Fruit fly (Drosophila melanogaster) whole organism, prepupa: ENCODE results near the gene Vm32E.

Source experiments
- Blimp-1 ChIP-seq: fragments of 200-800 bp; sonication (Bioruptor generic); optimal IDR thresholded peaks from 3 replicates; lab custom pipeline; 2017; ENCODE audit warnings: missing biosample characterization, missing genetic modification characterization, mild to moderate bottlenecking, moderate library complexity, missing genetic modification reagents
- CG11762 ChIP-seq: fragments of 200-800 bp; sonication (Bioruptor generic); optimal IDR thresholded peaks from 3 replicates; lab custom pipeline; 2016; ENCODE audit warnings: missing biosample characterization, missing genetic modification characterization; ENCODE audit not compliant: insufficient read depth
- CG1621 ChIP-seq: fragments of 200-800 bp; sonication (Bioruptor generic); optimal IDR thresholded peaks from 3 replicates; lab custom pipeline; 2018; ENCODE audit warnings: missing biosample characterization, mild to moderate bottlenecking, missing genetic modification characterization
- CG16779 ChIP-seq: fragments of 200-800 bp; sonication (Bioruptor generic); optimal IDR thresholded peaks from 3 replicates; lab custom pipeline; 2017; ENCODE audit warnings: missing biosample characterization, mild to moderate bottlenecking, missing genetic modification characterization
- CG6854 ChIP-seq: fragments of 200-800 bp; sonication (Bioruptor generic); optimal IDR thresholded peaks from 2 replicates; lab custom pipeline; 2017; ENCODE audit warnings: missing biosample characterization, mild to moderate bottlenecking, missing genetic modification characterization
- CG8319 ChIP-seq: fragments of 200-800 bp; sonication (Bioruptor generic); optimal IDR thresholded peaks from 3 replicates; lab custom pipeline; 2016; ENCODE audit warnings: missing biosample characterization, missing genetic modification characterization
- OdsH ChIP-seq: fragments of 200-800 bp; sonication (Bioruptor generic); optimal IDR thresholded peaks from 3 replicates; lab custom pipeline; 2016; ENCODE audit warnings: missing biosample characterization, missing genetic modification characterization
- Sox14 ChIP-seq: fragments of 200-800 bp; sonication (Bioruptor generic); optimal IDR thresholded peaks from 3 replicates; lab custom pipeline; 2016; ENCODE audit warnings: missing biosample characterization, missing genetic modification characterization
- lz ChIP-seq: fragments of 200-800 bp; sonication (Bioruptor generic); optimal IDR thresholded peaks from 3 replicates; lab custom pipeline; 2016; ENCODE audit warnings: missing biosample characterization, missing genetic modification characterization
- pdm3 ChIP-seq: fragments of 200-800 bp; sonication (Bioruptor generic); optimal IDR thresholded peaks from 3 replicates; lab custom pipeline; 2016; ENCODE audit warnings: missing biosample characterization, missing genetic modification characterization
- topi ChIP-seq: fragments of 200-800 bp; sonication (Bioruptor generic); optimal IDR thresholded peaks from 3 replicates; lab custom pipeline; 2016; ENCODE audit warnings: missing biosample characterization, missing genetic modification characterization

DNA sequence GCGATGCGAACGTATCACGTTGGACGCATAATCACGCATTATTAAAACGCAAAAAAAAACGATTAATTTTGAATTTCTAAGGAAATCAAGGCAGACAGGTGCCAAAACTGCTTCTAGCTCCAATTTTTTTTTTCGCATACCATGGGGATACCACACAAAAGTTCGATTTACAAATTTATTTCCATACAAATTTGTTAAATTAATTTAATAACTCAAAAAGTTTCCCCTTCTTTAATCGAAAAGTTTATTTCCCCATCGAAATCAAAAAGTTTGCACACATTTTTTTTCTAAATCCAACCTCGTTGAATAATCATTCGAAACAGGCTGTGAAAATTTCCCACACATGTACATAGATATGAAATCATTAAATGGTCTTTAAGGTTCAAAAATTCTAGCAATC, 26.1 kb downstream of the Vm32E start, which contains the start of gene CG31867:
- TF ChIP-seq CG6854 (no peak), OdsH (GFP tag; lab: Kevin White, UChicago) (no peak), Sox14 (no peak), CG1621 (no peak), pdm3 (GFP tag; lab: Kevin White, UChicago) (no peak), CG16779 (tag; lab: Kevin White, UChicago) (no peak), lz (GFP tag; lab: Kevin White, UChicago) (no peak), Blimp-1 (GFP tag; lab: Kevin White, UChicago) (no peak), topi (GFP tag; lab: Kevin White, UChicago) (no peak), CG8319 (GFP tag; lab: Kevin White, UChicago) (no peak), CG11762 (GFP tag; lab: Kevin White, UChicago) (no peak)
